Worm (Caenorhabditis elegans): Measurements from ENCODE around the gene chil-24.

chil-24 gene

ce11 chrII:3110099-3110498 lies 18.9 kb upstream of the chil-24 start:
- no peak for TF ChIP-seq nhr-237 (tag; optimal IDR thresholded peaks at IDR 0.05)
- TF ChIP-seq fos-1 (tag; optimal IDR thresholded peaks at IDR 0.05): no peak
- no peak for TF ChIP-seq unc-39 (tag; optimal IDR thresholded peaks at IDR 0.05)

- TF ChIP-seq F13H6.1 (tag; optimal IDR thresholded peaks at IDR 0.05): peak; percentile 18
- no peak for TF ChIP-seq unc-62 (GFP tag; optimal IDR thresholded peaks at IDR 0.05)
Measured at ce11 chrII:3111147-3111546, 17.8 kb upstream of the chil-24 start, which contains the start of gene Y25C1A.13. Gene Y25C1A.13, minus strand, starts transcription at chrII:3111247.

ce11 chrII:3112313-3112712 lies 16.6 kb upstream of the chil-24 start, which contains the start of gene Y25C1A.2:
Gene Y25C1A.2, plus strand, starts transcription at chrII:3112613.
- TF ChIP-seq unc-39 (tag; optimal IDR thresholded peaks at IDR 0.05) (no peak), nhr-10 (tag; optimal IDR thresholded peaks at IDR 0.05) (no peak), crh-2 (tag; optimal IDR thresholded peaks at IDR 0.05) (no peak), R02D3.7 (tag; optimal IDR thresholded peaks at IDR 0.05) (no peak), fos-1 (tag; optimal IDR thresholded peaks at IDR 0.05) (no peak), blmp-1 (tag; optimal IDR thresholded peaks at IDR 0.05; ENCODE audit: insufficient read depth) (no peak), skn-1 (tag; optimal IDR thresholded peaks at IDR 0.05) (no peak), nhr-6 (tag; optimal IDR thresholded peaks at IDR 0.05) (no peak), C34F6.9 (tag; optimal IDR thresholded peaks at IDR 0.05) (no peak), lin-39 (tag; optimal IDR thresholded peaks at IDR 0.05) (no peak), ceh-82 (tag; optimal IDR thresholded peaks at IDR 0.05) (no peak), nhr-11 (tag; optimal IDR thresholded peaks at IDR 0.05) (no peak), F13H6.1 (tag; optimal IDR thresholded peaks at IDR 0.05) (no peak), unc-62 (GFP tag; optimal IDR thresholded peaks at IDR 0.05) (no peak), sma-9 (GFP tag; optimal IDR thresholded peaks at IDR 0.05) (no peak), sma-9 (tag; optimal IDR thresholded peaks at IDR 0.05) (no peak), nhr-12 (tag; optimal IDR thresholded peaks at IDR 0.05) (no peak)

- TF ChIP-seq mab-5 (tag; optimal IDR thresholded peaks at IDR 0.05) (no peak), snpc-4 (tag; optimal IDR thresholded peaks at IDR 0.05) (peak; percentile 45)
Measured at ce11 chrII:3113289-3113688, 15.7 kb upstream of the chil-24 start.

- no peak for TF ChIP-seq egl-27 (tag; optimal IDR thresholded peaks at IDR 0.05)
- TF ChIP-seq ZK546.5 (tag; optimal IDR thresholded peaks at IDR 0.05): no peak
- TF ChIP-seq lsy-2 (tag; optimal IDR thresholded peaks at IDR 0.05): no peak
- TF ChIP-seq lin-39 (tag; optimal IDR thresholded peaks at IDR 0.05): no peak
- TF ChIP-seq unc-55 (GFP tag; optimal IDR thresholded peaks at IDR 0.05): no peak
- TF ChIP-seq unc-62 (GFP tag; optimal IDR thresholded peaks at IDR 0.05): no peak
- no peak for TF ChIP-seq nhr-23 (tag; optimal IDR thresholded peaks at IDR 0.05)
- TF ChIP-seq nhr-12 (tag; optimal IDR thresholded peaks at IDR 0.05): no peak
- TF ChIP-seq nhr-237 (tag; optimal IDR thresholded peaks at IDR 0.05): no peak
- TF ChIP-seq dmd-4 (tag; optimal IDR thresholded peaks at IDR 0.05): no peak
- TF ChIP-seq crh-2 (tag; optimal IDR thresholded peaks at IDR 0.05): no peak
- TF ChIP-seq unc-39 (tag; optimal IDR thresholded peaks at IDR 0.05): no peak
- no peak for TF ChIP-seq mbf-1 (tag; optimal IDR thresholded peaks at IDR 0.05)
- no peak for TF ChIP-seq sma-9 (GFP tag; optimal IDR thresholded peaks at IDR 0.05)
- TF ChIP-seq sma-9 (tag; optimal IDR thresholded peaks at IDR 0.05): no peak
- TF ChIP-seq sem-4 (tag; optimal IDR thresholded peaks at IDR 0.05): no peak
- TF ChIP-seq ama-1 (optimal IDR thresholded peaks at IDR 0.05): no peak
- no peak for TF ChIP-seq ceh-82 (tag; optimal IDR thresholded peaks at IDR 0.05)
- TF ChIP-seq nhr-6 (tag; optimal IDR thresholded peaks at IDR 0.05): no peak
Measured at ce11 chrII:3113934-3114333, 15.0 kb upstream of the chil-24 start, which contains the start of gene clec-123. Gene clec-123, plus strand, starts transcription at chrII:3114234.

- TF ChIP-seq nhr-129 (tag; optimal IDR thresholded peaks at IDR 0.05) (no peak), nhr-10 (tag; optimal IDR thresholded peaks at IDR 0.05) (no peak), nhr-25 (tag; optimal IDR thresholded peaks at IDR 0.05) (no peak), ama-1 (optimal IDR thresholded peaks at IDR 0.05) (no peak), blmp-1 (tag; optimal IDR thresholded peaks at IDR 0.05; ENCODE audit: insufficient read depth) (no peak), nhr-11 (tag; optimal IDR thresholded peaks at IDR 0.05) (no peak), elt-3 (tag; optimal IDR thresholded peaks at IDR 0.05) (no peak), zag-1 (tag; optimal IDR thresholded peaks at IDR 0.05) (no peak), ztf-11 (tag; optimal IDR thresholded peaks at IDR 0.05) (no peak), ZK546.5 (tag; optimal IDR thresholded peaks at IDR 0.05) (no peak)
Measured at ce11 chrII:3117471-3117870, 11.5 kb upstream of the chil-24 start, which contains the start of gene T10D4.7. Gene T10D4.7, plus strand, starts transcription at chrII:3117771.
